Fruit fly (Drosophila melanogaster) whole organism, embryonic: Measurements from ENCODE around the gene CG12310.
A peak's percentile ranks its signal among the peaks of the same experiment; 100 is the strongest.

Source experiments
- Antp ChIP-seq: fragments of 200-800 bp; sonication (Bioruptor generic); optimal IDR thresholded peaks from 3 replicates; lab custom pipeline; 2016; ENCODE audit warnings: missing biosample characterization, missing genetic modification characterization
- Bteb2 ChIP-seq: fragments of 200-800 bp; sonication (Bioruptor generic); optimal IDR thresholded peaks from 2 replicates; lab custom pipeline; 2016; ENCODE audit warnings: missing biosample characterization, missing genetic modification characterization
- CG11085 ChIP-seq: fragments of 200-800 bp; sonication (Bioruptor generic); IDR thresholded peaks from 2 replicates; pipeline ENCODE4 v1.3.6; 2022; ENCODE audit warnings: missing biosample characterization, missing genetic modification characterization
- CG11398 ChIP-seq: fragments of 200-800 bp; sonication (Bioruptor generic); optimal IDR thresholded peaks from 2 replicates; lab custom pipeline; 2016; ENCODE audit warnings: missing biosample characterization, missing genetic modification characterization
- CG13123 ChIP-seq: fragments of 200-800 bp; sonication (Bioruptor generic); optimal IDR thresholded peaks from 2 replicates; lab custom pipeline; 2016; ENCODE audit warnings: missing biosample characterization, missing genetic modification characterization
- CG14050 ChIP-seq: fragments of 200-800 bp; sonication (Bioruptor generic); IDR thresholded peaks from 3 replicates; pipeline ENCODE4 v1.3.6; 2022; ENCODE audit warnings: missing biosample characterization, missing genetic modification characterization
- CG14710 ChIP-seq: fragments of 200-800 bp; sonication (Bioruptor generic); optimal IDR thresholded peaks from 3 replicates; lab custom pipeline; 2019; ENCODE audit warnings: missing biosample characterization, mild to moderate bottlenecking, missing genetic modification characterization, moderate library complexity
- CG1602 ChIP-seq: fragments of 200-800 bp; sonication (Bioruptor generic); optimal IDR thresholded peaks from 3 replicates; lab custom pipeline; 2016; ENCODE audit warnings: missing biosample characterization, missing genetic modification characterization
- CG16813 ChIP-seq: fragments of 200-800 bp; sonication (Bioruptor generic); IDR thresholded peaks from 3 replicates; pipeline ENCODE4 v1.3.6; 2022; ENCODE audit warnings: missing biosample characterization, missing genetic modification characterization; ENCODE audit not compliant: partially characterized antibody
- CG17186 ChIP-seq: fragments of 200-800 bp; sonication (Bioruptor generic); optimal IDR thresholded peaks from 3 replicates; lab custom pipeline; 2017; ENCODE audit warnings: missing biosample characterization, missing genetic modification reagents, missing genetic modification characterization
- CG17361 ChIP-seq: fragments of 200-800 bp; sonication (Bioruptor generic); IDR thresholded peaks from 3 replicates; pipeline ENCODE4 v1.3.6; 2022; ENCODE audit warnings: missing biosample characterization, missing genetic modification characterization
- CG1832 ChIP-seq: fragments of 200-800 bp; sonication (Bioruptor generic); optimal IDR thresholded peaks from 2 replicates; lab custom pipeline; 2017; ENCODE audit warnings: missing biosample characterization, mild to moderate bottlenecking, missing genetic modification characterization, inconsistent platforms
- CG18599 ChIP-seq: fragments of 200-800 bp; sonication (Bioruptor generic); optimal IDR thresholded peaks from 3 replicates; lab custom pipeline; 2017; ENCODE audit warnings: missing biosample characterization, missing genetic modification characterization, mild to moderate bottlenecking, moderate library complexity, missing genetic modification reagents
- CG3163 ChIP-seq: fragments of 200-800 bp; sonication (Bioruptor generic); optimal IDR thresholded peaks from 3 replicates; lab custom pipeline; 2016; ENCODE audit warnings: missing biosample characterization, missing genetic modification characterization
- CG32767 ChIP-seq: fragments of 200-800 bp; sonication (Bioruptor generic); IDR thresholded peaks from 2 replicates; pipeline ENCODE4 v1.3.6; 2022; ENCODE audit warnings: missing biosample characterization, missing genetic modification characterization
- CG3281 ChIP-seq: fragments of 200-800 bp; sonication (Bioruptor generic); optimal IDR thresholded peaks from 3 replicates; lab custom pipeline; 2017; ENCODE audit warnings: missing biosample characterization, mild to moderate bottlenecking, missing genetic modification characterization
- CG3847 ChIP-seq: fragments of 200-800 bp; sonication (Bioruptor generic); IDR thresholded peaks from 2 replicates; pipeline ENCODE4 v1.3.6; 2022; ENCODE audit warnings: missing biosample characterization, missing genetic modification characterization
- CG4360 ChIP-seq: fragments of 200-800 bp; sonication (Bioruptor generic); IDR thresholded peaks from 2 replicates; pipeline ENCODE4 v1.3.6; 2022; ENCODE audit warnings: missing biosample characterization, missing genetic modification characterization
- CG6791 ChIP-seq: fragments of 200-800 bp; sonication (Bioruptor generic); IDR thresholded peaks from 3 replicates; pipeline ENCODE4 v1.3.6; 2022; ENCODE audit warnings: missing biosample characterization, missing genetic modification characterization; ENCODE audit not compliant: partially characterized antibody
- CG6813 ChIP-seq: fragments of 200-800 bp; sonication (Bioruptor generic); optimal IDR thresholded peaks from 2 replicates; lab custom pipeline; 2017; ENCODE audit warnings: missing biosample characterization, missing genetic modification characterization, mild to moderate bottlenecking, moderate library complexity, missing genetic modification reagents
- CG7271 ChIP-seq: fragments of 200-800 bp; sonication (Bioruptor generic); optimal IDR thresholded peaks from 2 replicates; lab custom pipeline; 2018; ENCODE audit warnings: missing biosample characterization, mild to moderate bottlenecking, missing genetic modification characterization, moderate library complexity
- CG8290 ChIP-seq, 3 experiments: fragments of 200-800 bp; sonication (Bioruptor generic); optimal IDR thresholded peaks; 2 replicates each; lab custom pipeline; 2016 to 2019; ENCODE audit warnings: missing biosample characterization in 3 of 3, missing genetic modification characterization in 3 of 3, mild to moderate bottlenecking in 2 of 3, moderate library complexity in 1 of 3
- Dp ChIP-seq: fragments of 200-800 bp; sonication (Bioruptor generic); optimal IDR thresholded peaks from 2 replicates; lab custom pipeline; 2018; ENCODE audit warnings: missing biosample characterization, mild to moderate bottlenecking, missing genetic modification characterization, moderate library complexity
- E2f2 ChIP-seq: fragments of 200-800 bp; sonication (Bioruptor generic); IDR thresholded peaks from 2 replicates; pipeline ENCODE4 v1.3.6; 2022; ENCODE audit warnings: missing biosample characterization, missing genetic modification characterization
- GATAe ChIP-seq: fragments of 200-800 bp; sonication (Bioruptor generic); conservative IDR thresholded peaks from 2 replicates; pipeline ENCODE4 v1.3.6; 2022; ENCODE audit warnings: missing biosample characterization, missing genetic modification characterization
- HHEX ChIP-seq: fragments of 200-800 bp; sonication (Bioruptor generic); optimal IDR thresholded peaks from 3 replicates; lab custom pipeline; 2017; ENCODE audit warnings: missing biosample characterization, mild to moderate bottlenecking, missing genetic modification characterization, missing genetic modification reagents
- NC2α ChIP-seq: fragments of 200-800 bp; sonication (Bioruptor generic); optimal IDR thresholded peaks from 2 replicates; lab custom pipeline; 2016; ENCODE audit warnings: missing biosample characterization, missing genetic modification characterization
- Tbp ChIP-seq: fragments of >200 bp; optimal IDR thresholded peaks from 2 replicates; lab custom pipeline; 2018; ENCODE audit warnings: missing biosample characterization, missing genetic modification characterization
- cg ChIP-seq: fragments of 200-800 bp; sonication (Bioruptor generic); optimal IDR thresholded peaks from 3 replicates; lab custom pipeline; 2019; ENCODE audit warnings: missing biosample characterization, mild to moderate bottlenecking, missing genetic modification characterization, moderate library complexity
- chif ChIP-seq, 2 experiments: fragments of 200-800 bp; sonication (Bioruptor generic); optimal IDR thresholded peaks; 3 replicates each; lab custom pipeline; 2016; ENCODE audit warnings: missing biosample characterization in 2 of 2, missing genetic modification characterization in 2 of 2
- dmrt11E ChIP-seq: fragments of 200-800 bp; sonication (Bioruptor generic); optimal IDR thresholded peaks from 3 replicates; lab custom pipeline; 2018; ENCODE audit warnings: missing biosample characterization, mild to moderate bottlenecking, missing genetic modification characterization, moderate library complexity
- dpn ChIP-seq, 2 experiments: fragments of 200-800 bp; sonication (Bioruptor generic); optimal IDR thresholded peaks; 3 replicates each; lab custom pipeline; 2016; ENCODE audit warnings: missing biosample characterization in 2 of 2, missing genetic modification characterization in 2 of 2
- en ChIP-seq: fragments of 200-800 bp; sonication (Bioruptor generic); optimal IDR thresholded peaks from 2 replicates; lab custom pipeline; 2016; ENCODE audit warnings: missing biosample characterization, missing genetic modification characterization
- fru ChIP-seq: fragments of >200 bp; optimal IDR thresholded peaks from 2 replicates; lab custom pipeline; 2017
- hth ChIP-seq: fragments of >200 bp; optimal IDR thresholded peaks from 2 replicates; lab custom pipeline; 2017; ENCODE audit warnings: inconsistent platforms
- ken ChIP-seq: fragments of 200-800 bp; sonication (Bioruptor generic); IDR thresholded peaks from 3 replicates; pipeline ENCODE4 v1.3.6; 2022; ENCODE audit warnings: missing biosample characterization, missing genetic modification characterization
- lbe ChIP-seq: fragments of 200-800 bp; sonication (Bioruptor generic); optimal IDR thresholded peaks from 2 replicates; lab custom pipeline; 2016; ENCODE audit warnings: missing biosample characterization, mild to moderate bottlenecking, missing genetic modification characterization
- nerfin-1 ChIP-seq: fragments of 200-800 bp; sonication (Bioruptor generic); optimal IDR thresholded peaks from 3 replicates; lab custom pipeline; 2019; ENCODE audit warnings: missing biosample characterization, mild to moderate bottlenecking, missing genetic modification characterization, moderate library complexity
- nmo ChIP-seq: fragments of 200-800 bp; sonication (Bioruptor generic); optimal IDR thresholded peaks from 2 replicates; lab custom pipeline; 2018; ENCODE audit warnings: missing biosample characterization, mild to moderate bottlenecking, missing genetic modification characterization, moderate library complexity
- odd ChIP-seq: fragments of 200-800 bp; sonication (Bioruptor generic); optimal IDR thresholded peaks from 2 replicates; lab custom pipeline; 2017; ENCODE audit warnings: missing biosample characterization, mild to moderate bottlenecking, missing genetic modification characterization
- ranshi ChIP-seq: fragments of 200-800 bp; sonication (Bioruptor generic); IDR thresholded peaks from 2 replicates; pipeline ENCODE4 v1.3.6; 2022; ENCODE audit warnings: missing biosample characterization, missing genetic modification characterization
- rib ChIP-seq: fragments of 200-800 bp; sonication (Bioruptor generic); IDR thresholded peaks from 2 replicates; pipeline ENCODE4 v1.3.6; 2022; ENCODE audit warnings: missing biosample characterization, missing genetic modification characterization
- sd ChIP-seq: fragments of 200-800 bp; sonication (Bioruptor generic); optimal IDR thresholded peaks from 3 replicates; lab custom pipeline; 2018; ENCODE audit warnings: missing biosample characterization, mild to moderate bottlenecking, missing genetic modification characterization, moderate library complexity
- sim ChIP-seq: fragments of 200-800 bp; sonication (Bioruptor generic); IDR thresholded peaks from 2 replicates; pipeline ENCODE4 v1.3.6; 2022; ENCODE audit warnings: missing biosample characterization, missing genetic modification characterization
- sob ChIP-seq: fragments of 200-800 bp; sonication (Bioruptor generic); IDR thresholded peaks from 2 replicates; pipeline ENCODE4 v1.3.6; 2022; ENCODE audit warnings: missing biosample characterization, missing genetic modification characterization
- sqz ChIP-seq: fragments of 200-800 bp; sonication (Bioruptor generic); optimal IDR thresholded peaks from 3 replicates; lab custom pipeline; 2018; ENCODE audit warnings: missing biosample characterization, mild to moderate bottlenecking, missing genetic modification characterization
- sr ChIP-seq: fragments of 200-800 bp; sonication (Bioruptor generic); IDR thresholded peaks from 3 replicates; pipeline ENCODE4 v1.3.6; 2022; ENCODE audit warnings: missing biosample characterization, missing genetic modification characterization
- tio ChIP-seq: fragments of 200-800 bp; sonication (Bioruptor generic); optimal IDR thresholded peaks from 2 replicates; lab custom pipeline; 2017; ENCODE audit warnings: missing biosample characterization, missing genetic modification characterization, inconsistent platforms
- trem ChIP-seq: fragments of 200-800 bp; optimal IDR thresholded peaks from 3 replicates; lab custom pipeline; 2019; ENCODE audit warnings: missing biosample characterization, mild to moderate bottlenecking, missing genetic modification characterization, moderate library complexity
- zen2 ChIP-seq: fragments of 200-800 bp; sonication (Bioruptor generic); IDR thresholded peaks from 3 replicates; pipeline ENCODE4 v1.3.6; 2022; ENCODE audit warnings: missing biosample characterization, missing genetic modification characterization; ENCODE audit not compliant: partially characterized antibody

The CG12310 gene

DNA sequence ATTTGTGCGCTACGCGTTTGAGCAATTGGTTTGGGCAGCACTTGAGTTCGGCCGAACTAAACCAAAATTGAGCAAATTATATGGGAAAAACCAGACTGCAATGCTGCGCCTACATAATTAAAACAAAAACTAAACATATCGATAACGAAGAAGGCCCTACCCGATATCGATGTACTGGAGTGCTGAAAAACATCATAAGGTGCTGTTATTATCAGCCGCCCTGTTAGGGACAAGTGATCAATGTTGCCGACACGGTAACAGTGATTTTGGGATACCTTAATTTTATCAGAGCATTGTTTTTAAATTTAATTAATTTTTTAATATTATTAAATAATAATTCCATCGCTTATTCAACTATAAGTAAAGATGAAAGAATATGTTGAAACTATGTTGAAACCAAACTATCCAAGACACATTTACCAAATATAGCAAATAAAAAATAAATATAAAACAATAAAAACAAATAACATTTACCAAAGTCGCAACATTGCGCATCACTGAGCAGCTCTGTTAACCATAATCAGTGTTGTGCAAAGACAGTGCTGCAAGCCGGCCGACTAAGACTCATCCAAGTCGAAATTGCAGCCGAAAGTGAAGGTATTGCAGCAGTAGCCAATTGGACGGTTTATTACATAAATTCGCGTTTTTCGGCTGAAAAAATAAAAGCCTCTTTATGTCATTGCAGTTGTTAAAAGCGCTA, 44.1 kb upstream of the CG12310 start, which contains the start of the genes sstn, Plp and GlyRS (continued):
- TF ChIP-seq en (GFP tag; lab: Kevin White, UChicago) (no peak), CG18599 (GFP tag; lab: Kevin White, UChicago) (peak; percentile 59), CG3847 (GFP tag; lab: Robert Waterston, UW) (no peak), CG11398 (GFP tag; lab: Kevin White, UChicago) (no peak), chif (GFP tag; optimal IDR thresholded peaks at IDR 0.05; lab: Kevin White, UChicago) (no peak), CG11085 (GFP tag; lab: Robert Waterston, UW) (no peak), CG7271 (tag; lab: Kevin White, UChicago) (no peak), CG6791 (GFP tag; lab: Robert Waterston, UW) (peak; percentile 58; the same call in 1 of the 3 replicates), dmrt11E (tag; lab: Kevin White, UChicago) (peak; percentile 36), CG17361 (GFP tag; lab: Robert Waterston, UW) (peak; percentile 78), trem (tag; lab: Kevin White, UChicago) (peak; percentile 57), GATAe (GFP tag; lab: Robert Waterston, UW) (no peak), sd (no peak), sim (GFP tag; lab: Robert Waterston, UW) (no peak), Dp (GFP tag; lab: Kevin White, UChicago) (peak; percentile 17), ken (GFP tag; lab: Robert Waterston, UW) (no peak), Bteb2 (GFP tag; lab: Kevin White, UChicago) (no peak), Antp (GFP tag; lab: Kevin White, UChicago) (no peak), ranshi (GFP tag; lab: Robert Waterston, UW) (no peak), CG13123 (GFP tag; lab: Kevin White, UChicago) (peak; percentile 22), odd (GFP tag; lab: Kevin White, UChicago) (no peak), nerfin-1 (tag; lab: Kevin White, UChicago) (no peak), cg (no peak), sob (no peak), Tbp (GFP tag; lab: Kevin White, UChicago) (no peak), lbe (GFP tag; lab: Kevin White, UChicago) (peak; percentile 2), hth (no peak), CG1832 (GFP tag; lab: Kevin White, UChicago) (no peak), CG17186 (GFP tag; lab: Kevin White, UChicago) (no peak), CG8290 (GFP tag; optimal IDR thresholded peaks at IDR 0.05; lab: Kevin White, UChicago) (peak; percentile 61), CG8290 (tag; optimal IDR thresholded peaks at IDR 0.05; lab: Kevin White, UChicago) (peak in 1 of 2 experiments; percentile 1), CG3163 (GFP tag; lab: Kevin White, UChicago) (no peak), tio (peak; percentile 2), sr (GFP tag; lab: Robert Waterston, UW) (no peak), HHEX (GFP tag; lab: Kevin White, UChicago) (no peak), CG6813 (no peak), E2f2 (GFP tag; lab: Robert Waterston, UW) (no peak), CG3281 (GFP tag; lab: Kevin White, UChicago) (peak; percentile 39), rib (no peak), nmo (GFP tag; lab: Kevin White, UChicago) (peak; percentile 58), fru (lab: Kevin White, UChicago) (no peak), dpn (GFP tag; optimal IDR thresholded peaks at IDR 0.05; lab: Kevin White, UChicago) (peak in 1 of 2 experiments; percentile 39), sqz (GFP tag; lab: Kevin White, UChicago) (peak; percentile 13), CG1602 (GFP tag; lab: Kevin White, UChicago) (peak; percentile 26), CG4360 (GFP tag; lab: Robert Waterston, UW) (no peak), CG14710 (tag; lab: Kevin White, UChicago) (peak; percentile 68), zen2 (GFP tag; lab: Robert Waterston, UW) (no peak), CG16813 (GFP tag; lab: Robert Waterston, UW) (no peak), NC2α (GFP tag; lab: Kevin White, UChicago) (no peak), CG14050 (GFP tag; lab: Robert Waterston, UW) (no peak), CG32767 (GFP tag; lab: Robert Waterston, UW) (no peak)
